Fruit fly (Drosophila melanogaster): ENCODE data around the gene CG33631.

Gene CG33631

DNA sequence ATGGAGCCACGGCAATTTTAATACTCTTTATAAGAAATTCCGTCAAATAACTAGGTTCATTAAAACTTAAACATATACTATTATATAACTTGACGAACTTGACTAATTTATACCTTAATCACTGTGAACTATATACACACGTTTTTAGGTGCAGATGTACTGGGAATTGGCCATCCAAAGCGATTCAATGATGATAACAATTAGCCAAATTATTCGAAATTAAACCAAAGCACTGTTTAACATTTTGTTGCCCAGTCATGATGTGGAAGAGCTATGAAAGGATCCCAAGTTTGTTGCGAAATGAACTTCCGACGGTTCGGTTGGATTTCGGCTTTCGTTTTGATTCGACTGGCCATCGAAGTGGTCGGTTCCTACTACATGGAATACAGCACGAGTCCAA, 1.5 kb upstream of the CG33631 start, which contains the start of gene CG33630:
Gene CG33630, plus strand, starts transcription at position 301 of the 400 bp plus-strand sequence.
- no peak for TF ChIP-seq pan (optimal IDR thresholded peaks at IDR 0.05)
- no peak for TF ChIP-seq EcR (GFP tag; optimal IDR thresholded peaks at IDR 0.05)
- no peak for TF ChIP-seq usp (GFP tag; optimal IDR thresholded peaks at IDR 0.05)
- no peak for TF ChIP-seq psq (optimal IDR thresholded peaks at IDR 0.05)
- TF ChIP-seq Dll (optimal IDR thresholded peaks at IDR 0.05): no peak
- TF ChIP-seq CG8478 (optimal IDR thresholded peaks at IDR 0.05): no peak

DNA sequence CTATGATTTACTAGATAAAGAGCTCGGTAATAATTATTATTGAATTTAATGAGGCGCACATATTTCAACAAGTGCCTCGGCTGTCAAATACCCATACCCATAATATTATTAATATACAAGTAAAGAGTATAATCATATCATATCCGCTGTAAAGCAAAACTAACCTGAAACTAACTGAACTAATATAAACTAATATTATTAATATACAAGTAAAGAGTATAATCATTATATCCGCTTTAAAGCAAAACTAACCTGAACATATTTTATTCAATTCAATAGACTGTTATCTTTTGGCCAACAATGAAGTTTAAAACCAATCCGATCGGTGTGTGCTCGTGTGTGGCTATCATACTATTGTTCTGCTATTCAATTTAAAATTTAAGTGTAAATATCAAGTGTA, 2.7 kb downstream of the CG33631 start, which contains the start of gene CG33783:
Gene CG33783, plus strand, starts transcription at position 301 of the 400 bp plus-strand sequence.
- TF ChIP-seq pan (optimal IDR thresholded peaks at IDR 0.05) (no peak), EcR (GFP tag; optimal IDR thresholded peaks at IDR 0.05) (no peak), CG8478 (optimal IDR thresholded peaks at IDR 0.05) (no peak), Dll (optimal IDR thresholded peaks at IDR 0.05) (no peak), usp (GFP tag; optimal IDR thresholded peaks at IDR 0.05) (no peak), psq (optimal IDR thresholded peaks at IDR 0.05) (no peak)

DNA sequence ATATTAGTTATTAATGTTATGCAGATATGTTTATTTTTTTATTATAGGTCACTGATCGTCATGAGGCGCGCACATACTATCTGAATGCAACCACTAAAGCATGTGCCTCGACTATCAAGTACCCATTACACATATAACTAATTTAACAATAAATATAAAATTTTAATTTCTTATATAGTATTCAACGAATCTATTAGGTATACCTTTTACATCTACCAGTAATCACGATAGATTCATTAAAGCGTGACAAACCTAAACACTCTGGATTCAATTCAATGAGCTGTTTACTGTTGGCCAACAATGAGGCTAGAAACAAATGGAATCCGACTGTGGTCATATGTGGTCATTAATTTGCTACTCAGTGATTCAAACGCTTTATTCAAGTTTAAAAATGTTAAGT, 3.8 kb downstream of the CG33631 start, which contains the start of gene CG33784:
Gene CG33784, plus strand, starts transcription at position 301 of the 400 bp plus-strand sequence.
- TF ChIP-seq EcR (GFP tag; optimal IDR thresholded peaks at IDR 0.05) (no peak), Dll (optimal IDR thresholded peaks at IDR 0.05) (no peak), CG8478 (optimal IDR thresholded peaks at IDR 0.05) (no peak), usp (GFP tag; optimal IDR thresholded peaks at IDR 0.05) (no peak), psq (optimal IDR thresholded peaks at IDR 0.05) (no peak)

- no peak for TF ChIP-seq psq (optimal IDR thresholded peaks at IDR 0.05)
Measured at dm6 chr3R:10068780-10069179, 5.0 kb downstream of the CG33631 start.

dm6 chr3R:10070195-10070594, 6.4 kb downstream of the CG33631 start:
- TF ChIP-seq usp (GFP tag; optimal IDR thresholded peaks at IDR 0.05) (no peak), psq (optimal IDR thresholded peaks at IDR 0.05) (no peak)

- TF ChIP-seq pan (optimal IDR thresholded peaks at IDR 0.05): no peak
- TF ChIP-seq CG8478 (optimal IDR thresholded peaks at IDR 0.05): no peak
- no peak for TF ChIP-seq Dll (optimal IDR thresholded peaks at IDR 0.05)
- no peak for TF ChIP-seq usp (GFP tag; optimal IDR thresholded peaks at IDR 0.05)
- TF ChIP-seq EcR (GFP tag; optimal IDR thresholded peaks at IDR 0.05): no peak
- TF ChIP-seq psq (optimal IDR thresholded peaks at IDR 0.05): no peak
Measured at dm6 chr3R:10070817-10071216, 7.0 kb downstream of the CG33631 start, which contains the start of gene nerfin-2. nerfin-2 (plus strand) TSS chr3R:10071117.

DNA sequence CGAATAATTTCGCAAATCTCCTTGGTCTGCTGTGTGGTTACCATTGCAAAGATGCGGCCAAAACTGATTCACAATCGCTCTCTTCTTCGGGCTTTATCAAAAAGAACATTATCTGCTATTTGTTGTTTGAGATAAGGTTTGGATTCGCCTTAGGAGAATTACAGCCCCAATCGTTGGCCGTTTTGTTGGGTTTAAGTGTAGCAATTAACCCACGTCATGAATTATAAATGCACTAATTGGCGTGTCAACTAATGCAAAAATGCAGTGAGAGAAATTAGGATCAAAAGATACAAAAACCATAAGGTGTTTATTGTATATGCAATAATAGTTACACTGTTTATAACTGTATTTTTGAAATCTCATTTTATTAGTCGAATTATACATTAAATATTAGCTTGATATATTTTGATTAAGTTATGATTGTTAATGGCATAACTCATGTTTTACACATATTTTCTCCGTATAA, 11.5 kb downstream of the CG33631 start, which contains the start of gene Alp13:
Gene Alp13, minus strand, starts transcription at position 51 of the 466 bp plus-strand sequence.
- no peak for TF ChIP-seq usp (GFP tag; optimal IDR thresholded peaks at IDR 0.05)

DNA sequence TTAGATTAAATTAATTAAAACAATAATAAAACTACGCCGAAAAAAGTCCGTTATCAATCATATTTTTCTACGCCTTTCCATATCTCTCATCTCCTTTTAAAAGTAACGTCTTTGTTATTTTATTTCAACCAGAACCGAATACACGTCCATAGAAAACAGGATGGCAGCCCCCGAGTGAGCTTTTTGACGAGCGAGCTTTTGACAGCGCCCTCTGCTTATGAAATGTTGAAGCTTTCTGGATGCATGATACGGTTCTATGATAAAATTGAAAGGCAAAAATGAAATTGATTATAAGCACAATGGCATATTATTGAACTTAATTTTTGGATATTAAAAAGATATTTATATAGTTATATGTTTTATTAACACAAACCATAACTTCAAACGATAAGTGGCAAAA, 12.9 kb downstream of the CG33631 start:
- TF ChIP-seq usp (GFP tag; optimal IDR thresholded peaks at IDR 0.05) (no peak), EcR (GFP tag; optimal IDR thresholded peaks at IDR 0.05) (no peak), psq (optimal IDR thresholded peaks at IDR 0.05) (no peak), pan (optimal IDR thresholded peaks at IDR 0.05) (no peak), Dll (optimal IDR thresholded peaks at IDR 0.05) (no peak), CG8478 (optimal IDR thresholded peaks at IDR 0.05) (no peak)

DNA sequence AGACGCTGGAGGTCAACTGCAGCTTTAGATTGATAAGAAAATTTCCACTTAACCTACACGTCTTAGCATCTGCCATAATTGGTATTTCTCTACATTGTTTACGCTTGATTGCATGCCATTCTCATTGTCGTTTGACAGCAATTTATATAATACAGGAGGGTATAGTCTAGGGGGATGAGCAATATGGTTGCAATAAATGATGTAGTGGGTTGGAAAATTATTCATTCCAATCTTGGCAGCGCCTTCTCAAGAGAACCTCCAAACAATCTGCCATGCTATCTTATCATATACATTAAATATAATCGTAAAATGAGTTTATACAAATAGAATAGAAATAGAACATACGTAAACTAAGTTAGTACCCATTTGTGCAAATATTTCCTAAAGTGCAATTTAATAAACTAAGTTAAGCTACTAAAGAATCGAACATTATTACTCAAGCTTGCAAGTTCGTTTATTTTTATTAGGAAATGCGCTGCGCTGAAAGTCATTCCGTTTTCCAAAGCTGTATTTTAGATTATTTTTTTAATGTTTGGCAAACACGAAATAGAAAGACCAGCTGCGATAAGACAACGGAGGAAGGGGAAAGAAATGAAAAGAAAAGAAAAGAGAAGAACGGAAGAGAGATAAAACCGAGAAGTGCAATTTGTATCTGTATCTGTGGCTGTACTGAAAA, 14.8 kb downstream of the CG33631 start:
- no peak for TF ChIP-seq usp (GFP tag; optimal IDR thresholded peaks at IDR 0.05)
- TF ChIP-seq CG8478 (optimal IDR thresholded peaks at IDR 0.05): no peak
- no peak for TF ChIP-seq pan (optimal IDR thresholded peaks at IDR 0.05)
- no peak for TF ChIP-seq EcR (GFP tag; optimal IDR thresholded peaks at IDR 0.05)
- no peak for TF ChIP-seq Dll (optimal IDR thresholded peaks at IDR 0.05)
- no peak for TF ChIP-seq psq (optimal IDR thresholded peaks at IDR 0.05)

DNA sequence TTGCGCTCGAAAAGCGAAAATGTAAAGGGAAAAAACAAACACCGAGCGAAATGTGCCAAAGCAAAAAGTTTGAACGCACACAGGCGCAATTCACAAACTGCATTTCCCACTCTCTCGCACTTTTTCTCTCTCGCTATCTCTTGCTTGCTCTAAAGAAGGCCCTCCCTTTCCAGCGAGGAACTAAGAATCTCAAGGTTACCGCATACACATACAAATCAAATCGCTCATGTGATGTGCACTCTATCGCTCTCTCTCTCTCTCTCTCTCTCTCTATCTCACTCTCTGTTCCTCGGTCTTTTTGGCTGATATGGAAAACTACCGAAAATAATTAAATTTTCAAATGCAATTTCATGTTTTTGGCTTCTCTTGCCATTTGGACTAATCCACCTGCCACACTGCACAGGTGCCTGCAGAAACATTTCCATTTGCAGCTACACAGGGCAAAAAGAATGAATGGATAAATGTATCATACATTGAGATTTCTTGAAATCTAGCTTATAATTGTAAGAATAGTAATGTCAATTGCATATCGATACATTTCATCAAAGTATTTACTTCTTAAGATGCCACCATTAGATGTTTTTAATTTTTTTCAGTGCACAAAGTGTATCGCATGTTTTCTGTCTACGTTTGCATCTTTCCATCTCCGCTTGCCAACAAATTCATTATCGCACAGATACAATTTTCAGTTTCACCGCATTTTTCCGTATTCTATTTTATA, 15.6 kb downstream of the CG33631 start:
- TF ChIP-seq Dll (optimal IDR thresholded peaks at IDR 0.05) (no peak), EcR (GFP tag; optimal IDR thresholded peaks at IDR 0.05) (no peak), CG8478 (optimal IDR thresholded peaks at IDR 0.05) (peak; percentile 19), psq (optimal IDR thresholded peaks at IDR 0.05) (no peak), pan (optimal IDR thresholded peaks at IDR 0.05) (no peak), usp (GFP tag; optimal IDR thresholded peaks at IDR 0.05) (no peak)

DNA sequence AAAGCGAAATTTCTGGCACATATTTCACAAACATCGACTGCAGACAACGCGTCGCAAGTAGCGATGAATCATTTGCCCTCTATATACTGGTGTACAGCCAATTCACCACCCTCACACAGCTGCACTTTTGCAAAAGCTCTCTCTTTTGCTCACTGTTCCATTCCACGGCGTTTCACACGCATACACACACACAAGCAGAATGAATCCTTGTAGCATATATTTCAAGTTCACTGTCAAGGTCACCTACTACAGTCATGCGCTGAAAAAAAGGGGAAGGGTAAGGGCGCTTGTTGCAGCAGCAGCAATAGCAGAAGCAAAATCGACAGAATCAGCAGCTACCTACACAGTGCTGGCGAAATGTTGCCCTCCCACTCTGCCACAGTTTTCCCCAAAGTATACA, 16.9 kb downstream of the CG33631 start:
- TF ChIP-seq usp (GFP tag; optimal IDR thresholded peaks at IDR 0.05): no peak

- TF ChIP-seq EcR (GFP tag; optimal IDR thresholded peaks at IDR 0.05) (no peak), CG8478 (optimal IDR thresholded peaks at IDR 0.05) (no peak), pan (optimal IDR thresholded peaks at IDR 0.05) (no peak), Dll (optimal IDR thresholded peaks at IDR 0.05) (no peak), usp (GFP tag; optimal IDR thresholded peaks at IDR 0.05) (no peak), psq (optimal IDR thresholded peaks at IDR 0.05) (no peak)
Measured at dm6 chr3R:10081469-10082111, 17.8 kb downstream of the CG33631 start.
